Fruit fly (Drosophila melanogaster): ENCODE measurements around the gene CG43673.

Gene CG43673

dm6 chrX:15818608-15819184, 39.8 kb downstream of the CG43673 start (continued):
- no peak for TF ChIP-seq CG14860 (GFP tag; IDR thresholded peaks at IDR 0.05; ENCODE audit: partially characterized antibody)
- no peak for TF ChIP-seq CG14965 (GFP tag; optimal IDR thresholded peaks at IDR 0.05; ENCODE audit: borderline replicate concordance)
- TF ChIP-seq pnt (GFP tag; optimal IDR thresholded peaks at IDR 0.05): peak; percentile 10
- no peak for TF ChIP-seq gro (GFP tag; optimal IDR thresholded peaks at IDR 0.05)
- peak; percentile 50; the same call in 1 of the 2 replicates for TF ChIP-seq slbo (GFP tag; IDR thresholded peaks at IDR 0.05)
- no peak for TF ChIP-seq gsb (GFP tag; IDR thresholded peaks at IDR 0.05)
- peak; percentile 16 for TF ChIP-seq HmgZ (tag; optimal IDR thresholded peaks at IDR 0.05)
- TF ChIP-seq lola (GFP tag; optimal IDR thresholded peaks at IDR 0.05): peak in 1 of 3 experiments; percentile 43
- peak; percentile 53; the same call in 1 of the 2 replicates for TF ChIP-seq stc (GFP tag; IDR thresholded peaks at IDR 0.05)
- TF ChIP-seq hth (optimal IDR thresholded peaks at IDR 0.05): no peak
- TF ChIP-seq grau (tag; optimal IDR thresholded peaks at IDR 0.05): no peak
- no peak for TF ChIP-seq az2 (GFP tag; optimal IDR thresholded peaks at IDR 0.05)
- peak; percentile 38 for TF ChIP-seq CG14710 (tag; optimal IDR thresholded peaks at IDR 0.05)
- TF ChIP-seq CG5245 (GFP tag; optimal IDR thresholded peaks at IDR 0.05): no peak
- TF ChIP-seq Bteb2 (GFP tag; optimal IDR thresholded peaks at IDR 0.05): no peak
- no peak for TF ChIP-seq vnd (GFP tag; IDR thresholded peaks at IDR 0.05; ENCODE audit: partially characterized antibody)
- peak; percentile 42 for TF ChIP-seq phol (tag; optimal IDR thresholded peaks at IDR 0.05)
- TF ChIP-seq Hey (tag; optimal IDR thresholded peaks at IDR 0.05): no peak
- peak; percentile 42 for TF ChIP-seq Ptx1 (GFP tag; IDR thresholded peaks at IDR 0.05)
- no peak for TF ChIP-seq CG3163 (GFP tag; optimal IDR thresholded peaks at IDR 0.05)
- peak; percentile 16; the same call in 1 of the 2 replicates for TF ChIP-seq H2.0 (GFP tag; IDR thresholded peaks at IDR 0.05)
- peak; percentile 26 for TF ChIP-seq Chrac-16 (GFP tag; optimal IDR thresholded peaks at IDR 0.05)
- TF ChIP-seq CG16813 (GFP tag; IDR thresholded peaks at IDR 0.05; ENCODE audit: partially characterized antibody): no peak
- TF ChIP-seq CG4360 (GFP tag; IDR thresholded peaks at IDR 0.05): no peak
- no peak for TF ChIP-seq Tbp (GFP tag; optimal IDR thresholded peaks at IDR 0.05)
- TF ChIP-seq Rfx (GFP tag; IDR thresholded peaks at IDR 0.05): peak; percentile 40; the same call in 1 of the 2 replicates
- peak; percentile 29 for TF ChIP-seq ind (GFP tag; optimal IDR thresholded peaks at IDR 0.05)
- TF ChIP-seq Lpt (GFP tag; optimal IDR thresholded peaks at IDR 0.05): no peak
- no peak for TF ChIP-seq CG6813 (GFP tag; optimal IDR thresholded peaks at IDR 0.05)
- peak; percentile 89 for TF ChIP-seq sens (GFP tag)
- no peak for TF ChIP-seq CG17802 (tag; optimal IDR thresholded peaks at IDR 0.05)
- TF ChIP-seq sqz (GFP tag; optimal IDR thresholded peaks at IDR 0.05): no peak
- TF ChIP-seq Ada2b (GFP tag; IDR thresholded peaks at IDR 0.05): peak; percentile 39; the same call in 1 of the 2 replicates
- TF ChIP-seq CG6854 (GFP tag; optimal IDR thresholded peaks at IDR 0.05): no peak
- no peak for TF ChIP-seq ttk (GFP tag; IDR thresholded peaks at IDR 0.05)
- TF ChIP-seq CG12769 (tag; optimal IDR thresholded peaks at IDR 0.05): no peak
- TF ChIP-seq CG3838 (GFP tag; optimal IDR thresholded peaks at IDR 0.05): no peak
- TF ChIP-seq CG10979 (tag; optimal IDR thresholded peaks at IDR 0.05): peak; percentile 45
- no peak for TF ChIP-seq caup (GFP tag; optimal IDR thresholded peaks at IDR 0.05; ENCODE audit: severe bottlenecking)
- peak; percentile 57 for TF ChIP-seq CG2712 (tag; optimal IDR thresholded peaks at IDR 0.05)
- TF ChIP-seq pum (GFP tag; optimal IDR thresholded peaks at IDR 0.05): peak; percentile 11
- peak; percentile 25 for TF ChIP-seq Fer1 (GFP tag; optimal IDR thresholded peaks at IDR 0.05)
- no peak for TF ChIP-seq HLH4C (GFP tag; IDR thresholded peaks at IDR 0.05; ENCODE audit: partially characterized antibody)
- TF ChIP-seq CG6254 (GFP tag; optimal IDR thresholded peaks at IDR 0.05): no peak
- TF ChIP-seq nerfin-2 (GFP tag; IDR thresholded peaks at IDR 0.05; ENCODE audit: partially characterized antibody): no peak
- TF ChIP-seq pros (GFP tag; optimal IDR thresholded peaks at IDR 0.05): peak; percentile 41
- no peak for TF ChIP-seq lov (optimal IDR thresholded peaks at IDR 0.05)
- TF ChIP-seq lov (GFP tag; IDR thresholded peaks at IDR 0.05): 0 out of 3 replicates have a peak, but pooled peaks have one; percentile 37
- no peak for TF ChIP-seq CG10462 (GFP tag; optimal IDR thresholded peaks at IDR 0.05)
- no peak for TF ChIP-seq CG8290 (GFP tag; optimal IDR thresholded peaks at IDR 0.05)
- TF ChIP-seq CG8290 (tag; optimal IDR thresholded peaks at IDR 0.05): no peak
